Fruit fly (Drosophila melanogaster) whole organism: ENCODE results near the gene CG33969.

Experiments used
- CG8478 ChIP-seq: fragments of >200 bp; optimal IDR thresholded peaks from 2 replicates; lab custom pipeline; 2018; ENCODE audit warnings: inconsistent platforms
- Dll ChIP-seq: fragments of >200 bp; optimal IDR thresholded peaks from 2 replicates; lab custom pipeline; 2017

DNA sequence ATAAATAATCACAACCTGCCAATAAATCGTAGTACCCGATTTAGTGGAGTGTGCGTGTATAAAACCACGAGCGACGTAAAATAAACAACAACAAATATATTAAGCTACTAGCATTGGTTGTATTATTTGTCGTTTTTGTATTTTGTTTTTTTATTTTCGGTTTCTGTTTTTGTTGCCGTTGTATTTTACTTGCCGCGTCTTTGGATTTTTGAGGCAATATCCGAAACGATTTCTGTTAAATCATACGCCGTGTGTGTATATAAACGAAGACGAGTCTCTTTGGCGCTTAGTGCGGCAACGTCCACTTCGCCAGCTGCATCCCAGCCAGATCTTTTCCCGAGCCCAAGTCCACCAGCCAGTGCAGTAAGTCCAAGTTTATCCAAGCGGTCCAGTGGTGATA, 20.0 kb upstream of the CG33969 start, which contains the start of gene zye:
- TF ChIP-seq CG8478, result no peak
- no peak for TF ChIP-seq Dll (lab: Kevin White, UChicago)
